Worm (Caenorhabditis elegans) whole organism, early embryonic: ENCODE data around the gene T16A9.5.

Experiments
- B0310.2 ChIP-seq: sonication (generic microtip); optimal IDR thresholded peaks from 2 replicates; lab custom pipeline; 2016; ENCODE audit warnings: mild to moderate bottlenecking, missing genetic modification characterization, missing compliant biosample characterization
- F13C5.2 ChIP-seq: sonication (generic microtip); optimal IDR thresholded peaks from 2 replicates; lab custom pipeline; 2017; ENCODE audit warnings: mild to moderate bottlenecking, missing genetic modification characterization, inconsistent platforms, missing compliant biosample characterization
- aly-1 ChIP-seq: sonication (generic microtip); optimal IDR thresholded peaks from 2 replicates; lab custom pipeline; 2016; ENCODE audit warnings: missing genetic modification characterization, missing compliant biosample characterization
- ama-1 ChIP-seq: fragments of 150-350 bp; optimal IDR thresholded peaks from 2 replicates; lab custom pipeline; 2014
- ceh-13 ChIP-seq: fragments of 200-800 bp; sonication (Bioruptor generic); optimal IDR thresholded peaks from 2 replicates; lab custom pipeline; 2018; ENCODE audit warnings: mild to moderate bottlenecking, missing genetic modification characterization, missing compliant biosample characterization
- ceh-36 ChIP-seq: sonication (generic microtip); optimal IDR thresholded peaks from 2 replicates; lab custom pipeline; 2016; ENCODE audit warnings: missing genetic modification characterization, inconsistent platforms, missing compliant biosample characterization
- ets-7 ChIP-seq: sonication (generic microtip); optimal IDR thresholded peaks from 2 replicates; lab custom pipeline; 2016; ENCODE audit warnings: missing genotype, missing genetic modification characterization, missing compliant biosample characterization
- flt-1 ChIP-seq: fragments of 200-800 bp; sonication (Bioruptor generic); IDR thresholded peaks from 2 replicates; pipeline ENCODE4 v1.3.6; 2022; ENCODE audit warnings: missing genetic modification characterization, missing compliant biosample characterization
- hmbx-1 ChIP-seq: sonication (generic microtip); optimal IDR thresholded peaks from 2 replicates; lab custom pipeline; 2016; ENCODE audit warnings: mild to moderate bottlenecking, missing genetic modification characterization, missing compliant biosample characterization
- hmg-4 ChIP-seq: fragments of 200-800 bp; sonication (Bioruptor generic); optimal IDR thresholded peaks from 2 replicates; lab custom pipeline; 2018; ENCODE audit warnings: mild to moderate bottlenecking, missing genetic modification characterization, missing compliant biosample characterization
- hnd-1 ChIP-seq: sonication (generic microtip); optimal IDR thresholded peaks from 2 replicates; lab custom pipeline; 2016; ENCODE audit warnings: missing genetic modification characterization, missing compliant biosample characterization
- pes-1 ChIP-seq: fragments of 200-800 bp; sonication (Bioruptor generic); IDR thresholded peaks from 2 replicates; pipeline ENCODE4 v1.3.6; 2022; ENCODE audit warnings: missing genetic modification reagents, missing genetic modification characterization, missing compliant biosample characterization
- scrt-1 ChIP-seq: fragments of 200-800 bp; sonication (Bioruptor generic); IDR thresholded peaks from 2 replicates; pipeline ENCODE4 v1.3.6; 2022; ENCODE audit warnings: missing genetic modification characterization, missing compliant biosample characterization
- sea-1 ChIP-seq: fragments of 200-800 bp; sonication (Bioruptor generic); conservative IDR thresholded peaks from 2 replicates; pipeline ENCODE4 v1.3.6; 2022; ENCODE audit warnings: missing genetic modification characterization, missing compliant biosample characterization
- tbx-11 ChIP-seq: fragments of 200-800 bp; sonication (Bioruptor generic); IDR thresholded peaks from 2 replicates; pipeline ENCODE4 v1.3.6; 2022; ENCODE audit warnings: missing genetic modification characterization, missing compliant biosample characterization
- tbx-37 ChIP-seq: fragments of 200-800 bp; sonication (Bioruptor generic); conservative IDR thresholded peaks from 2 replicates; pipeline ENCODE4 v1.3.6; 2022; ENCODE audit warnings: missing genetic modification reagents, missing genetic modification characterization, missing compliant biosample characterization
- tra-4 ChIP-seq: sonication (generic microtip); optimal IDR thresholded peaks from 2 replicates; lab custom pipeline; 2017; ENCODE audit warnings: missing genetic modification characterization, missing compliant biosample characterization

The T16A9.5 gene

ce11 chrV:14240694-14241201, 25.7 kb upstream of the T16A9.5 start, which contains the start of gene K02E11.10:
Gene K02E11.10, minus strand, starts transcription at chrV:14241151.
- no peak for TF ChIP-seq scrt-1 (GFP tag; lab: Robert Waterston, UW)
- no peak for TF ChIP-seq aly-1
- no peak for TF ChIP-seq F13C5.2 (tag; lab: Kevin White, UChicago)
- TF ChIP-seq hmg-4 (GFP tag; lab: Kevin White, UChicago) = no peak
- no peak for TF ChIP-seq hnd-1 (tag; lab: Kevin White, UChicago)
- TF ChIP-seq flt-1 (GFP tag; lab: Robert Waterston, UW) = no peak
- TF ChIP-seq B0310.2 (tag; lab: Kevin White, UChicago) = no peak
- TF ChIP-seq tbx-11 = no peak
- no peak for TF ChIP-seq pes-1 (GFP tag; lab: Robert Waterston, UW)
- no peak for TF ChIP-seq tbx-37
- TF ChIP-seq tra-4 (tag; lab: Kevin White, UChicago) = no peak
- TF ChIP-seq sea-1 (GFP tag; lab: Robert Waterston, UW) = no peak
- no peak for TF ChIP-seq ceh-13 (GFP tag; lab: Kevin White, UChicago)

ce11 chrV:14237447-14237846, 22.4 kb upstream of the T16A9.5 start:
- TF ChIP-seq tbx-37 = peak; percentile 32; the same call in 1 of the 2 replicates
- 0 out of 2 replicates have a peak, but pooled peaks have one; percentile 21 for TF ChIP-seq scrt-1 (GFP tag; lab: Robert Waterston, UW)
- TF ChIP-seq pes-1 (GFP tag; lab: Robert Waterston, UW) = peak; percentile 65
- TF ChIP-seq flt-1 (GFP tag; lab: Robert Waterston, UW) = 0 out of 2 replicates have a peak, but pooled peaks have one; percentile 42
- 0 out of 2 replicates have a peak, but pooled peaks have one; percentile 25 for TF ChIP-seq sea-1 (GFP tag; lab: Robert Waterston, UW)

ce11 chrV:14235942-14236341, 20.9 kb upstream of the T16A9.5 start, which contains the start of gene ent-3:
Gene ent-3, minus strand, starts transcription at chrV:14236042.
- TF ChIP-seq tbx-37 (no peak), flt-1 (GFP tag; lab: Robert Waterston, UW) (no peak), tra-4 (tag; lab: Kevin White, UChicago) (no peak), ceh-13 (GFP tag; lab: Kevin White, UChicago) (no peak), hnd-1 (tag; lab: Kevin White, UChicago) (no peak), B0310.2 (tag; lab: Kevin White, UChicago) (no peak), pes-1 (GFP tag; lab: Robert Waterston, UW) (no peak)

- no peak for TF ChIP-seq ama-1 (lab: Kevin White, UChicago)
Measured at ce11 chrV:14231656-14232055, 16.6 kb upstream of the T16A9.5 start.

- TF ChIP-seq ceh-13 (GFP tag; lab: Kevin White, UChicago) (no peak), tbx-37 (no peak), pes-1 (GFP tag; lab: Robert Waterston, UW) (no peak), ceh-36 (no peak), ets-7 (no peak), hmg-4 (GFP tag; lab: Kevin White, UChicago) (no peak), hnd-1 (tag; lab: Kevin White, UChicago) (no peak), sea-1 (GFP tag; lab: Robert Waterston, UW) (no peak), aly-1 (no peak), B0310.2 (tag; lab: Kevin White, UChicago) (no peak), tbx-11 (no peak), hmbx-1 (tag; lab: Kevin White, UChicago) (no peak), F13C5.2 (tag; lab: Kevin White, UChicago) (no peak), flt-1 (GFP tag; lab: Robert Waterston, UW) (no peak), ama-1 (lab: Kevin White, UChicago) (no peak), tra-4 (tag; lab: Kevin White, UChicago) (no peak), scrt-1 (GFP tag; lab: Robert Waterston, UW) (no peak)
Measured at ce11 chrV:14230788-14231583, 16.0 kb upstream of the T16A9.5 start.

- TF ChIP-seq hnd-1 (tag; lab: Kevin White, UChicago) = no peak
- no peak for TF ChIP-seq ceh-36
- TF ChIP-seq scrt-1 (GFP tag; lab: Robert Waterston, UW) = no peak
- no peak for TF ChIP-seq ama-1 (lab: Kevin White, UChicago)
- no peak for TF ChIP-seq F13C5.2 (tag; lab: Kevin White, UChicago)
- no peak for TF ChIP-seq hmbx-1 (tag; lab: Kevin White, UChicago)
- no peak for TF ChIP-seq tra-4 (tag; lab: Kevin White, UChicago)
- TF ChIP-seq tbx-11 = no peak
- TF ChIP-seq ets-7 = no peak
- no peak for TF ChIP-seq hmg-4 (GFP tag; lab: Kevin White, UChicago)
- no peak for TF ChIP-seq ceh-13 (GFP tag; lab: Kevin White, UChicago)
- TF ChIP-seq flt-1 (GFP tag; lab: Robert Waterston, UW) = no peak
- no peak for TF ChIP-seq B0310.2 (tag; lab: Kevin White, UChicago)
- TF ChIP-seq pes-1 (GFP tag; lab: Robert Waterston, UW) = no peak
- no peak for TF ChIP-seq aly-1
- TF ChIP-seq tbx-37 = no peak
- TF ChIP-seq sea-1 (GFP tag; lab: Robert Waterston, UW) = no peak
Measured at ce11 chrV:14226373-14226772, 11.4 kb upstream of the T16A9.5 start, which contains the start of gene nep-21. Gene nep-21, minus strand, starts transcription at chrV:14226473.

ce11 chrV:14223141-14223540, 8.1 kb upstream of the T16A9.5 start:
- TF ChIP-seq aly-1 = no peak
- TF ChIP-seq ama-1 (lab: Kevin White, UChicago) = no peak
- TF ChIP-seq tbx-37 = no peak
- no peak for TF ChIP-seq pes-1 (GFP tag; lab: Robert Waterston, UW)
- no peak for TF ChIP-seq ceh-36
- no peak for TF ChIP-seq tra-4 (tag; lab: Kevin White, UChicago)
- TF ChIP-seq scrt-1 (GFP tag; lab: Robert Waterston, UW) = no peak
- TF ChIP-seq hnd-1 (tag; lab: Kevin White, UChicago) = no peak
- TF ChIP-seq ets-7 = no peak
